Fruit fly (Drosophila melanogaster) whole organism, embryonic: Measurements from ENCODE around the gene drpr.

Experiments used
- ATbp ChIP-seq: fragments of 200-800 bp; sonication (Bioruptor generic); optimal IDR thresholded peaks from 2 replicates; lab custom pipeline; 2017; ENCODE audit warnings: missing biosample characterization, mild to moderate bottlenecking, missing genetic modification characterization, missing genetic modification reagents
- CG10543 ChIP-seq: fragments of 200-800 bp; sonication (Bioruptor generic); optimal IDR thresholded peaks from 3 replicates; lab custom pipeline; 2017; ENCODE audit warnings: missing biosample characterization, mild to moderate bottlenecking, missing genetic modification characterization, moderate library complexity
- CG10654 ChIP-seq: fragments of 200-800 bp; sonication (Bioruptor generic); optimal IDR thresholded peaks from 2 replicates; lab custom pipeline; 2016; ENCODE audit warnings: missing biosample characterization, missing genetic modification characterization
- CG13296 ChIP-seq: fragments of 200-800 bp; sonication (Bioruptor generic); optimal IDR thresholded peaks from 3 replicates; lab custom pipeline; 2018; ENCODE audit warnings: missing biosample characterization, mild to moderate bottlenecking, missing genetic modification characterization
- CG13424 ChIP-seq: fragments of 200-800 bp; sonication (Bioruptor generic); optimal IDR thresholded peaks from 2 replicates; lab custom pipeline; 2019; ENCODE audit warnings: missing biosample characterization, mild to moderate bottlenecking, missing genetic modification characterization, moderate library complexity
- CG14014 ChIP-seq: fragments of 200-800 bp; sonication (Bioruptor generic); IDR thresholded peaks from 2 replicates; pipeline ENCODE4 v1.3.6; 2022; ENCODE audit warnings: missing biosample characterization, missing genetic modification characterization
- CG14441 ChIP-seq: fragments of 200-800 bp; sonication (Bioruptor generic); IDR thresholded peaks from 2 replicates; pipeline ENCODE4 v1.3.6; 2022; ENCODE audit warnings: missing biosample characterization, missing genetic modification characterization
- CG14860 ChIP-seq: fragments of 200-800 bp; sonication (Bioruptor generic); IDR thresholded peaks from 3 replicates; pipeline ENCODE4 v1.3.6; 2022; ENCODE audit warnings: missing biosample characterization, missing genetic modification characterization; ENCODE audit not compliant: partially characterized antibody
- CG15269 ChIP-seq: fragments of 200-800 bp; sonication (Bioruptor generic); optimal IDR thresholded peaks from 2 replicates; lab custom pipeline; 2018; ENCODE audit warnings: missing biosample characterization, mild to moderate bottlenecking, missing genetic modification characterization, moderate library complexity
- CG15479 ChIP-seq: fragments of 200-800 bp; sonication (Bioruptor generic); optimal IDR thresholded peaks from 3 replicates; lab custom pipeline; 2019; ENCODE audit warnings: missing biosample characterization, mild to moderate bottlenecking, missing genetic modification characterization, moderate library complexity
- CG16813 ChIP-seq: fragments of 200-800 bp; sonication (Bioruptor generic); IDR thresholded peaks from 3 replicates; pipeline ENCODE4 v1.3.6; 2022; ENCODE audit warnings: missing biosample characterization, missing genetic modification characterization; ENCODE audit not compliant: partially characterized antibody
- CG17829 ChIP-seq: fragments of 200-800 bp; optimal IDR thresholded peaks from 2 replicates; lab custom pipeline; 2019; ENCODE audit warnings: missing biosample characterization, mild to moderate bottlenecking, missing genetic modification characterization, moderate library complexity
- CG2120 ChIP-seq: fragments of 200-800 bp; sonication (Bioruptor generic); optimal IDR thresholded peaks from 3 replicates; lab custom pipeline; 2016; ENCODE audit warnings: missing biosample characterization, missing genetic modification characterization
- CG2129 ChIP-seq: fragments of 200-800 bp; sonication (Bioruptor generic); IDR thresholded peaks from 2 replicates; pipeline ENCODE4 v1.3.6; 2022; ENCODE audit warnings: missing biosample characterization, missing genetic modification characterization; ENCODE audit not compliant: partially characterized antibody
- CG2202 ChIP-seq: fragments of 200-800 bp; sonication (Bioruptor generic); optimal IDR thresholded peaks from 2 replicates; lab custom pipeline; 2018; ENCODE audit warnings: missing biosample characterization, mild to moderate bottlenecking, missing genetic modification characterization
- CG32532 ChIP-seq: fragments of 200-800 bp; sonication (Bioruptor generic); IDR thresholded peaks from 2 replicates; pipeline ENCODE4 v1.3.6; 2022; ENCODE audit warnings: missing biosample characterization, missing genetic modification characterization
- CG5180 ChIP-seq: fragments of 200-800 bp; sonication (Bioruptor generic); optimal IDR thresholded peaks from 3 replicates; lab custom pipeline; 2017; ENCODE audit warnings: missing biosample characterization, missing genetic modification characterization, mild to moderate bottlenecking, moderate library complexity, missing genetic modification reagents
- CG5245 ChIP-seq: fragments of 200-800 bp; sonication (Bioruptor generic); optimal IDR thresholded peaks from 3 replicates; lab custom pipeline; 2016; ENCODE audit warnings: missing biosample characterization, missing genetic modification characterization
- CG6254 ChIP-seq: fragments of 200-800 bp; sonication (Bioruptor generic); optimal IDR thresholded peaks from 3 replicates; lab custom pipeline; 2017; ENCODE audit warnings: mild to moderate bottlenecking, missing biosample characterization, missing genetic modification reagents, missing genetic modification characterization
- CG6272 ChIP-seq: fragments of 200-800 bp; sonication (Bioruptor generic); IDR thresholded peaks from 2 replicates; pipeline ENCODE4 v1.3.6; 2022; ENCODE audit warnings: missing biosample characterization, missing genetic modification characterization
- CG7786 ChIP-seq: fragments of 200-800 bp; sonication (Bioruptor generic); optimal IDR thresholded peaks from 2 replicates; lab custom pipeline; 2016; ENCODE audit warnings: missing biosample characterization, missing genetic modification characterization
- CG8089 ChIP-seq: fragments of 200-800 bp; sonication (Bioruptor generic); optimal IDR thresholded peaks from 3 replicates; lab custom pipeline; 2016; ENCODE audit warnings: missing biosample characterization, missing genetic modification characterization
- CG8359 ChIP-seq: fragments of 200-800 bp; sonication (Bioruptor generic); optimal IDR thresholded peaks from 2 replicates; lab custom pipeline; 2017; ENCODE audit warnings: missing biosample characterization, mild to moderate bottlenecking, missing genetic modification characterization, borderline replicate concordance
- CG8924 ChIP-seq: fragments of 200-800 bp; optimal IDR thresholded peaks from 3 replicates; lab custom pipeline; 2019; ENCODE audit warnings: missing biosample characterization, mild to moderate bottlenecking, missing genetic modification characterization, moderate library complexity
- Camta ChIP-seq: fragments of 200-800 bp; sonication (Bioruptor generic); optimal IDR thresholded peaks from 2 replicates; lab custom pipeline; 2016; ENCODE audit warnings: missing biosample characterization, missing genetic modification characterization
- Deaf1 ChIP-seq: fragments of 200-800 bp; optimal IDR thresholded peaks from 3 replicates; lab custom pipeline; 2019; ENCODE audit warnings: missing biosample characterization, mild to moderate bottlenecking, missing genetic modification characterization, moderate library complexity
- Dip3 ChIP-seq: fragments of 200-800 bp; sonication (Bioruptor generic); optimal IDR thresholded peaks from 3 replicates; lab custom pipeline; 2016; ENCODE audit warnings: missing biosample characterization, missing genetic modification characterization
- Ets97D ChIP-seq: fragments of 200-800 bp; sonication (Bioruptor generic); optimal IDR thresholded peaks from 3 replicates; lab custom pipeline; 2016; ENCODE audit warnings: missing biosample characterization, missing genetic modification characterization
- Gug ChIP-seq: fragments of 200-800 bp; sonication (Bioruptor generic); IDR thresholded peaks from 4 replicates; pipeline ENCODE4 v1.3.6; 2022; ENCODE audit warnings: missing biosample characterization, missing genetic modification characterization
- HmgZ ChIP-seq: fragments of 200-800 bp; sonication (Bioruptor generic); optimal IDR thresholded peaks from 2 replicates; lab custom pipeline; 2018; ENCODE audit warnings: missing biosample characterization, mild to moderate bottlenecking, missing genetic modification characterization
- Lhr ChIP-seq: fragments of 200-800 bp; sonication (Bioruptor generic); optimal IDR thresholded peaks from 3 replicates; lab custom pipeline; 2017; ENCODE audit warnings: mild to moderate bottlenecking, missing biosample characterization, missing genetic modification reagents, missing genetic modification characterization
- Med ChIP-seq: fragments of 200-800 bp; sonication (Bioruptor generic); peaks from one replicate; lab custom pipeline; 2016; ENCODE audit warnings: missing biosample characterization, missing genetic modification characterization, mild to moderate bottlenecking, inconsistent platforms, moderate library complexity
- Meics ChIP-seq: fragments of 200-800 bp; sonication (Bioruptor generic); optimal IDR thresholded peaks from 2 replicates; lab custom pipeline; 2017; ENCODE audit warnings: missing biosample characterization, mild to moderate bottlenecking, missing genetic modification characterization
- Nf-YB ChIP-seq: fragments of 200-800 bp; sonication (Bioruptor generic); optimal IDR thresholded peaks from 3 replicates; lab custom pipeline; 2019; ENCODE audit warnings: missing biosample characterization, mild to moderate bottlenecking, missing genetic modification characterization, moderate library complexity
- Sin3A ChIP-seq: fragments of >200 bp; optimal IDR thresholded peaks from 2 replicates; lab custom pipeline; 2018
- al ChIP-seq: fragments of 200-800 bp; sonication (Bioruptor generic); IDR thresholded peaks from 2 replicates; pipeline ENCODE4 v1.3.6; 2022; ENCODE audit warnings: missing biosample characterization, missing genetic modification characterization
- cwo ChIP-seq: fragments of 200-800 bp; sonication (Bioruptor generic); optimal IDR thresholded peaks from 3 replicates; lab custom pipeline; 2017; ENCODE audit warnings: missing biosample characterization, missing genetic modification characterization, mild to moderate bottlenecking, moderate library complexity, missing genetic modification reagents
- dmrt99B ChIP-seq: fragments of 200-800 bp; sonication (Bioruptor generic); optimal IDR thresholded peaks from 2 replicates; lab custom pipeline; 2018; ENCODE audit warnings: missing biosample characterization, mild to moderate bottlenecking, missing genetic modification characterization, moderate library complexity
- gem ChIP-seq: fragments of 200-800 bp; sonication (Bioruptor generic); optimal IDR thresholded peaks from 2 replicates; lab custom pipeline; 2019; ENCODE audit warnings: missing biosample characterization, mild to moderate bottlenecking, missing genetic modification characterization, moderate library complexity
- grau ChIP-seq: fragments of 200-800 bp; optimal IDR thresholded peaks from 3 replicates; lab custom pipeline; 2019; ENCODE audit warnings: missing biosample characterization, mild to moderate bottlenecking, missing genetic modification characterization, moderate library complexity
- knrl ChIP-seq: fragments of 200-800 bp; sonication (Bioruptor generic); IDR thresholded peaks from 3 replicates; pipeline ENCODE4 v1.3.6; 2022; ENCODE audit warnings: missing biosample characterization, missing genetic modification characterization; ENCODE audit not compliant: partially characterized antibody
- nau ChIP-seq: fragments of 200-800 bp; sonication (Bioruptor generic); optimal IDR thresholded peaks from 3 replicates; lab custom pipeline; 2017; ENCODE audit warnings: missing biosample characterization, mild to moderate bottlenecking, missing genetic modification characterization, missing genetic modification reagents
- phol ChIP-seq: fragments of 200-800 bp; sonication (Bioruptor generic); optimal IDR thresholded peaks from 3 replicates; lab custom pipeline; 2018; ENCODE audit warnings: missing biosample characterization, mild to moderate bottlenecking, missing genetic modification characterization, moderate library complexity
- ranshi ChIP-seq: fragments of 200-800 bp; sonication (Bioruptor generic); IDR thresholded peaks from 2 replicates; pipeline ENCODE4 v1.3.6; 2022; ENCODE audit warnings: missing biosample characterization, missing genetic modification characterization
- scrt ChIP-seq: fragments of 200-800 bp; sonication (Bioruptor generic); optimal IDR thresholded peaks from 2 replicates; lab custom pipeline; 2018; ENCODE audit warnings: missing biosample characterization, mild to moderate bottlenecking, missing genetic modification characterization, moderate library complexity
- seq ChIP-seq: fragments of 200-800 bp; sonication (Bioruptor generic); IDR thresholded peaks from 2 replicates; pipeline ENCODE4 v1.3.6; 2022; ENCODE audit warnings: missing biosample characterization, missing genetic modification characterization
- so ChIP-seq: fragments of 200-800 bp; sonication (Bioruptor generic); IDR thresholded peaks from 3 replicates; pipeline ENCODE4 v1.3.6; 2022; ENCODE audit warnings: missing biosample characterization, missing genetic modification characterization

Gene drpr

DNA sequence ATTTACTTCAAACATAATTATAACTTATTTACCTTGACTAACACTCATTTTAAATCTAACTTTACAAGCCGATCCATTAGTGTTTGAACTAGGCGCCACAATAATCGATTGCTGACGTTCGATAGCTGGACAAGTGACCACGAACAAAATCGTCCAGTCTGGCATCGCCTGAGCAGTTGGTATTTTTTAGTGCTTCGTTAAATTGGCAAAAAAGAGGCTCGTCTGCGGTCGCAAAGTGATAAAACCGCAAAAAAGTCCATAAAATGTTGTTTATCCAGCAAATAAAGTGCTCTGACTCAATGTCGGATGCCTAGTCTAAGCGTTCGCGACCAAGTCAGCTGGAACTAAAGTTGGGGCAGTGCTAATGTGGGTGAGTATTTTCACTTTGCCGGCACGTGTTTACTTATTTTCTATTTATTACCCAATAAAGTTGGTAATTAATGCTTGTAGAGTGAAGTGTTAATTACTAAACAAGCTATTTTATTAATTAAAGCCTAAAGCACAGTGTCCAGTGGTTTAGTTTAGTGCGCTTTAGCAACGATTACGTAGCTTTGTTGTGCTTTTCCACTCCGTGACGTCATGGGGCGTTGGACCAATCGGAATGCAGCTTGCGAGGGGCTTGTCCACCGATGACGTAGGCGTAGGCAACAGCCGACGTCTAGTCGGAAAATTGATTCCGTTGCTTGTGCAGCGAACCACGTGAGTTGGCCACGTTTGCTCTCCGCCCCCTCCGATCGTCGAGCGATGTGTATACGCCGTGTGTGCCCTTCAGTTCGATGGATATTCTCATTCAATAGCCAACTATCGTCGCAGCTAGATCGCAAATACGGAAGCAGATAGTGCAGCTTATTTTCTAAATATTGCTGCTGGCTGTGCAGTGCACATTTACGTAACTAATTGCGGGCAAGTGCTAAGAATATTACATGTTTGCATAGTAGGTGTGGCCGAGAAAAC, 7.7 kb upstream of the drpr start, which contains the start of gene Gk2 (continued):
- TF ChIP-seq Med (peak; percentile 88), ranshi (no peak), CG8359 (GFP tag; lab: Kevin White, UChicago) (no peak), Lhr (GFP tag; lab: Kevin White, UChicago) (peak; percentile 82), CG14014 (no peak), CG15479 (no peak), Sin3A (lab: Kevin White, UChicago) (peak; percentile 63), CG2129 (GFP tag; lab: Robert Waterston, UW) (no peak)

DNA sequence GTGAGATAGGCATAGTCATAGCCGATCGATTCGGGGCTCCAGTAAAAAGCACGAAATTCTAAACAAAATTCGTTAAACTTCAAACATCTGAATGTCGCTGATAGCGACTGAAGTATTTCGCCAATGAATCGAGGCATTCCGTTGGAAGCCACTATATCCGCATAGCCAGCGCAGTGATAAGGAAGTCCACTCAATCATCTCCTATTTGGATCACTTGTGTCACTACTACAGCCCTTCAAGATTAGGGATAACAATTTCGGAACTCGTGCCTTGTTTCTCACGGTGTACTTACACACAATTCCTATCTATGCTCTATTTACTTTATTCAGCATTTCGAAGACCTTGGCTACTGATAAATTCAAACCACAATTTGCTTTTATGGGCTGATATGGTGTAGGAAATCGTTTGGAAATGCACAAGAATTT, 7.0 kb upstream of the drpr start, which contains the start of gene PIG-Wb:
Gene PIG-Wb (minus strand): TSS at position 209 of the 425 bp plus-strand sequence.
- TF ChIP-seq CG32532 (GFP tag; lab: Robert Waterston, UW) (no peak), Meics (GFP tag; lab: Kevin White, UChicago) (peak; percentile 48), CG10654 (GFP tag; lab: Kevin White, UChicago) (no peak), CG7786 (no peak), so (GFP tag; lab: Robert Waterston, UW) (no peak), al (GFP tag; lab: Robert Waterston, UW) (no peak), gem (tag; lab: Kevin White, UChicago) (peak; percentile 20), CG6272 (GFP tag; lab: Robert Waterston, UW) (no peak), HmgZ (tag; lab: Kevin White, UChicago) (peak; percentile 32), grau (no peak), CG14860 (GFP tag; lab: Robert Waterston, UW) (no peak), nau (GFP tag; lab: Kevin White, UChicago) (peak; percentile 22), ATbp (GFP tag; lab: Kevin White, UChicago) (no peak), CG17829 (tag; lab: Kevin White, UChicago) (no peak), CG14441 (GFP tag; lab: Robert Waterston, UW) (peak; percentile 40; the same call in 1 of the 2 replicates), CG2120 (peak; percentile 20), CG15269 (tag; lab: Kevin White, UChicago) (peak; percentile 27), CG6254 (GFP tag; lab: Kevin White, UChicago) (no peak), phol (tag; lab: Kevin White, UChicago) (no peak), cwo (GFP tag; lab: Kevin White, UChicago) (peak; percentile 17), CG8089 (GFP tag; lab: Kevin White, UChicago) (no peak), CG13424 (peak; percentile 34), Gug (GFP tag; lab: Robert Waterston, UW) (no peak), Camta (GFP tag; lab: Kevin White, UChicago) (no peak), CG5245 (no peak), Dip3 (GFP tag; lab: Kevin White, UChicago) (no peak), Nf-YB (GFP tag; lab: Kevin White, UChicago) (no peak), CG13296 (GFP tag; lab: Kevin White, UChicago) (peak; percentile 54), Deaf1 (tag; lab: Kevin White, UChicago) (peak; percentile 58), CG5180 (GFP tag; lab: Kevin White, UChicago) (peak; percentile 1), scrt (GFP tag; lab: Kevin White, UChicago) (no peak), CG2202 (tag; lab: Kevin White, UChicago) (no peak), Ets97D (GFP tag; lab: Kevin White, UChicago) (no peak), knrl (GFP tag; lab: Robert Waterston, UW) (no peak), dmrt99B (tag; lab: Kevin White, UChicago) (peak; percentile 24), seq (GFP tag; lab: Robert Waterston, UW) (0 out of 2 replicates have a peak, but pooled peaks have one; percentile 21), CG10543 (GFP tag; lab: Kevin White, UChicago) (peak; percentile 82), CG8924 (tag; lab: Kevin White, UChicago) (peak; percentile 7), CG16813 (GFP tag; lab: Robert Waterston, UW) (no peak)
